Fruit fly (Drosophila melanogaster) S2 (cell line): Measurements from ENCODE around the gene CG18585.
"Not testable (repeated sequence)": the region's sequence is repeated elsewhere in the genome, so short reads cannot be mapped to it uniquely, and the experiment has no call there.

Source experiments
- CG8478 ChIP-seq: fragments of >200 bp; optimal IDR thresholded peaks from 2 replicates; lab custom pipeline; 2018
- CTCF ChIP-seq, 2 experiments: fragments of >200 bp; optimal IDR thresholded peaks; 2 replicates each; lab custom pipeline; 2018

The CG18585 gene

DNA sequence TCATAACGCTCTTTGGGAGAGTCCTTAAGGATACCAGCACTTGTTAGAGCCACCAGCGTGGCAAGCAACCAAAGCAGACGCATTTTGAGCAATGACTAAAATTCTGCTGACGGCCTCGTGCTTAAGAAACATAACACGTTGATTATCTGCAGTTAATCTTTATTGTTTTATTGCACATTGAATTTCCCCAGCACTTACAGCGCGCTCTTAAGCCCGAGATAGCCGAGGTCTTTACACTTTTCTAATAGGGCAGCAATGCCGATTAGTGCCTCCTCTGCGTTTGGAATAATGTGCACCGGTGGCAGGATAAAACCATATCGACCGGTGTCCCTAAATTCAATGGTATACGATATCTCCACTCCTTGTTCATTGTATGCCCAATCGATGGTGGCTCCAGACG, at the start of gene CG18585:
TSS of gene CG18585 (minus strand) at position 101 of the 400 bp plus-strand sequence.
- TF ChIP-seq CTCF (optimal IDR thresholded peaks at IDR 0.05; lab: Kevin White, UChicago): no peak
- no peak for TF ChIP-seq CG8478 (lab: Kevin White, UChicago)

DNA sequence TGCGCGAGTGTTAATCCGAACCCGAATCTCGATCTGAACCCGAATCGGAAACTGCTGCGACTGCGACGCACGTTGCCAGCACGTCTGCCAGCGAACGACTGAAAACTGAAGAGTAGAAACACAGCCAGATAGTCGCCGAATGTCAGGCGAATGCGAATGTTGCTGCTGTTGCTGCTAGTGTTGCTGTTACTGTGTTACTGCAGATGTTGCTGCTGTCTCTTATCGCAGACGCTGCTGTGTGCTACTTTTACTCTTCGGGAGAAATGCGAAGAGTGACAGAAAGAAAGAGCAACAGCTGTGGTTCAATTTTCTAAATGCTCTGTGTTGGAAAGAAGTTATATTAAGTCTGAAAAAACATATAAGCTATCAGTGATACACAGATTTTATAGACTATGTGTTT, 47.8 kb upstream of the CG18585 start, which contains the start of gene CG31904:
TSS of gene CG31904 (minus strand) at position 101 of the 400 bp plus-strand sequence.
- not testable (repeated sequence) for TF ChIP-seq CG8478 (lab: Kevin White, UChicago); CTCF (optimal IDR thresholded peaks at IDR 0.05; lab: Kevin White, UChicago)

DNA sequence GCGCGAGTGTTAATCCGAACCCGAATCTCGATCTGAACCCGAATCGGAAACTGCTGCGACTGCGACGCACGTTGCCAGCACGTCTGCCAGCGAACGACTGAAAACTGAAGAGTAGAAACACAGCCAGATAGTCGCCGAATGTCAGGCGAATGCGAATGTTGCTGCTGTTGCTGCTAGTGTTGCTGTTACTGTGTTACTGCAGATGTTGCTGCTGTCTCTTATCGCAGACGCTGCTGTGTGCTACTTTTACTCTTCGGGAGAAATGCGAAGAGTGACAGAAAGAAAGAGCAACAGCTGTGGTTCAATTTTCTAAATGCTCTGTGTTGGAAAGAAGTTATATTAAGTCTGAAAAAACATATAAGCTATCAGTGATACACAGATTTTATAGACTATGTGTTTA, 41.7 kb upstream of the CG18585 start, which contains the start of gene CG13796:
TSS of gene CG13796 (minus strand) at position 101 of the 400 bp plus-strand sequence.
- TF ChIP-seq CTCF (optimal IDR thresholded peaks at IDR 0.05; lab: Kevin White, UChicago); CG8478 (lab: Kevin White, UChicago): not testable (repeated sequence)

DNA sequence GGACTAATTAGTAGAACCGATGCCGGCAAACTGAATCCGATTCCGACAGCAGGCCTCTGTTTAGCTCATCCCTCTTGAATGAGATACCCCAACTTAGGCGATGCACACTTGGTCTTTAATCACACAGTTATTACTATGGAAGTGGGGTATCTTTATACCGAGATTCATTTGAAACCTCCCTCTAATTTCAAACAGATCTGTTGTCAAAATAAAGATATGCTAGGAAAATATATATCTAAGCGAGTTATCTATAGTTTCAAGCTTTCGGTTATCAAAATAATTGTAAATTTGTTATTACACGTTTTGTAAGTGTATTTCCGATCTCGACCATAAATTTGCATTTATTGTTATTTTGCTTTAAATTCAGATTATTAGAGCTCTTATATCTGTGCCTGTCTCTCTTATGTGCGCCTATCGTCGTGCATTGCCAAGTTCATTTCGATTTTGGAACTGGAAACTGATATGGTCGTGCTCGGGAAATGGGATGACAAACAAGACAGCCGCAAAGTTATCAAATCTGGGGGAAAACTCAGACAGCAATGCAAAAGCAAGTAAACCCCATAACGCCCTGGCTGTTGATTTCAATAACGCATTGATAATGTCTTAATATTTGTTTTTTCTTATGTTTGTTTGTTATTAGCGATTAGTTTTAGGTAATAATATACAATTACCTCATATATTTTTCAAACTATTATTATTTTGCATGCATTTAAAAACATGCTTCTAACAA, 35.6 kb upstream of the CG18585 start, which contains the start of gene CG13795:
TSS of gene CG13795 (minus strand) at position 31 of the 730 bp plus-strand sequence.
- TF ChIP-seq CTCF (optimal IDR thresholded peaks at IDR 0.05; lab: Kevin White, UChicago) (no peak), CG8478 (lab: Kevin White, UChicago) (no peak)

DNA sequence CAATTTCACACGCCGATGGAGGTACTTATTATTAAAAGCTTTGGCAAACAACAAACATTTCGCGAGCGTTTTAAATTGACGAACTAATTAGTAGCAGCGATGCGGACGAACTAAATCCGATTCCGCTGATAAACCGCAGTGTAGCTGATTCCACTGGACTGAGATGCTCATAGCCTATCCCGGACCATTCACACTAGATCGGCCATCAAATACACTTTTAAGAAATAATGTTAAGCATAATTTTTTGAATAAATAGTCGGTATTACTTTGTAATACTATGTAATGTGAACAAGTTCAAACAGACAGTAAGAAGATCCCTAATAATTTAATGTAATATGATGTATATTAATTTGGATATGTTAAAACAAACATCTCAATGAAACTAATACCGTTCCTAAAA, 31.9 kb upstream of the CG18585 start, which contains the start of gene CG13794:
TSS of gene CG13794 (minus strand) at position 101 of the 400 bp plus-strand sequence.
- TF ChIP-seq CTCF (optimal IDR thresholded peaks at IDR 0.05; lab: Kevin White, UChicago): no peak
- TF ChIP-seq CG8478 (lab: Kevin White, UChicago): no peak

DNA sequence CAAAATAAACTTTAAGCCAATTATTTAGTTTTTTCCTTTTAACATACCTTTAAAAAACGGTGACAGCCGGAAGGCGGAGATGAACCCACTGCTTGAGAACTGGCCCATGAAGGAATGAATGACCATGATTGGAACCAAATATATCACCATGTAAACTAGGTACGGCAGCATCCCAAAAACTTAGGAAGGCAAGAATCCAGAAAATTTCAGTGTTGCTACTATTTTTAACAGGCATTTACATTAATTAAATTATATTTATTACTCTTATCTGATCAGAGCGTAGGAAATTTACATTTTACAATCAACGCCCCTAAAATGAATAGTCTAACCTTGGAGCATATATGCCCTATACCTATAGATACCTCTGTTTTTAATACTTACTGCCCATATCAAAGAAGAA, 31.2 kb upstream of the CG18585 start:
- TF ChIP-seq CG8478 (lab: Kevin White, UChicago): no peak
- TF ChIP-seq CTCF (optimal IDR thresholded peaks at IDR 0.05; lab: Kevin White, UChicago): no peak

DNA sequence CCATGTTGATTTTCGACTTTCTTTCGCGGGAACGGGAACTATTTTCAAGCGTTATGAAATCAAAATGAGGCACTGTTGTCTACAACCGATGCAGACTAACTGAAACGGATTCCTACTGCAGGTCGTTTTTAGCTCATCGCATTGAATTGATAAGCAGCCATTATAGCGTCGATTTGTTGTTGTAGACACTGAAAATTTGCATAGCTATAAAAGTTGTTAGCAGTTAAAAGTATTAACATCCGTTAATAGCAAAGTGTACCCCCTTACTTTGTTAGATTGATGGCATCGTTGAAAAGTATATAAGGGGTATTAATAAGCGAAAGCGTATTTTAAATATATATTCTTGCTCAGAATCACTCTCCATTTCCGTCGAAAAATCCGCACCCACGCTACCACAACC, 28.5 kb upstream of the CG18585 start, which contains the start of gene CG13793:
TSS of gene CG13793 (minus strand) at position 101 of the 400 bp plus-strand sequence.
- TF ChIP-seq CTCF (optimal IDR thresholded peaks at IDR 0.05; lab: Kevin White, UChicago) (no peak), CG8478 (lab: Kevin White, UChicago) (no peak)

DNA sequence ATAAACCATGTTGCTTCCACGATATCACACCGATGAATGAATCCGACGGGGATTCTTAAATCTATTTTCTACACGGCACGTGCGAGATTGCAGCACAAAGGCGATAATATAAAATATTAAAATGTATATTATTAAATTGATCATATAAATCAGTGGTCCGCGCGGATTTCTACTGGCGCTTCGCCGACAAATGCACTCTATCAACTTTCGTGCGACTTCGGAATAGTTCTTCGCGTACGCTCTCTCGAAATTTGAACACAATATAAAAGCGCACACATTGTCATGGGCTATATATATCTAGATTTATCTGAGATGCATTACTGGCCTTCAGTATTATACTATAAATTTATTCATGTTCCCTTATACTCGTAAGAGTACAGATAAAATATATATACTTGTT, 25.7 kb upstream of the CG18585 start, which contains the start of gene CG33296:
TSS of gene CG33296 (minus strand) at position 101 of the 400 bp plus-strand sequence.
- no peak for TF ChIP-seq CTCF (optimal IDR thresholded peaks at IDR 0.05; lab: Kevin White, UChicago)
- no peak for TF ChIP-seq CG8478 (lab: Kevin White, UChicago)

DNA sequence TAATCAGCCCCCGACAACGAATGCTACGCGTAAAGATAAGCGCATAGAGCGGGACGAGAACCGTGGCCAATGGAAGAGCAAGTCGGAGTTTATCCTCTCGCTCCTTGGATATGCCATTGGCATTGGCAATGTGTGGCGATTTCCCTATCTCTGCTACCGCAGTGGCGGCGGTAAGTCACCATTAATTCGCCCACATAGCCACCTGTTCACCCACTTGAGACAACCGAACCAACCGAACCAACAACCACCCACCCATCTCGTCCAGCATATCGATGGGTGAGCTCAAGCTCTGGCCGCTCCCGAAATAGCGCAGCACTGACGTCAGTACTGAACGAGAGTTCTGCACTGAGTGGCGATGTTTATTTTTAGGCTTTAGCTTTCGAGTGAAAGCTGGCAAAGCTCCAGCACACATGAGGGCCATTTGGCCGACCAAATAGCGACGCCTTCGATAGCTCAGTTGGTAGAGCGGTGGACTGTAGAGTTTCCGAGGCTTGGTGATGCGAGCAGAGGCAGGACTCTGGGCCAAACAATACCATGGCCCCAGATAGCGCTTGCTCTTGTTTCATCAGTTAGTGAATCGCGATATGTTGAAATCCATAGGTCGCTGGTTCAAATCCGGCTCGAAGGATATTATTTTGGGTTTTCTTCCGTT, 20.3 kb upstream of the CG18585 start:
- TF ChIP-seq CTCF (optimal IDR thresholded peaks at IDR 0.05; lab: Kevin White, UChicago): no peak
- no peak for TF ChIP-seq CG8478 (lab: Kevin White, UChicago)

DNA sequence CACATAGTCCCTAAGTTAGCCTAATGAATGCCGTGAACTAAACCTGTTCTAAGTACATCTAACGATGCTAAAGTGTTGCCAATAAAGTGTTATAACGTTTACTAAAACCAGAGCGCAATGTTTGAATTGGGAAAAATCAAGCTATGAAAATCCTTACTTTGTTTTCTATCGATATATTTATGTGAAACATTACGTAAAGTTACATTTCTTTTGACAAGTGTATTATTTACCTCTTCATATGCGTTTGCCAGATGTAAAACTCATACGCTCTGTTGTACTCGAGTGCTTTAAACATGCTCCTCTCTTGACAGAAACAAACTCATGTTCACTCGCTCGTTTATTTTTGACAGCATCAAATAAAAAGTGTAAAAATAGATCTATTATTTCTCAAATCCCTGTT, 19.7 kb upstream of the CG18585 start, which contains the start of gene Ntl:
TSS of gene Ntl (plus strand) at position 301 of the 400 bp plus-strand sequence.
- TF ChIP-seq CTCF (optimal IDR thresholded peaks at IDR 0.05; lab: Kevin White, UChicago) (no peak), CG8478 (lab: Kevin White, UChicago) (no peak)

DNA sequence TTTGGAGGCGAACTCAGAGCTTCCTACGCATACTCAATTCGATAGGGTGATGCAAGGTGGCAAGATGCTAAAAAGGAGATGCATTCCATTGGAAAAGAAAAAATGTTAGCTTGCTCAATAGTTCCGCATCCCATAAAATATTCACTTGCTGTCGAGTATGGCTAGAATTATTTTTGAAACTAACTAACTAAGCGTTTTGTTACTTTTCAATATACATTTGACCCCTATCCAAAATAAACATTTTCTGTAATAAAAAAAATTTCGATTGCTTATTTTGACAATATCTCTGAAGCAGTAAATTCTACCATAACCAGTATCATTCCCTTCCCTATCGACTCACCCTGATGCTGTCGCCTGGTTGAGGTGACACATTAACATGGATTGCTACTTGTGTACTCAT, 12.7 kb upstream of the CG18585 start:
- TF ChIP-seq CG8478 (lab: Kevin White, UChicago) (no peak), CTCF (optimal IDR thresholded peaks at IDR 0.05; lab: Kevin White, UChicago) (no peak)

DNA sequence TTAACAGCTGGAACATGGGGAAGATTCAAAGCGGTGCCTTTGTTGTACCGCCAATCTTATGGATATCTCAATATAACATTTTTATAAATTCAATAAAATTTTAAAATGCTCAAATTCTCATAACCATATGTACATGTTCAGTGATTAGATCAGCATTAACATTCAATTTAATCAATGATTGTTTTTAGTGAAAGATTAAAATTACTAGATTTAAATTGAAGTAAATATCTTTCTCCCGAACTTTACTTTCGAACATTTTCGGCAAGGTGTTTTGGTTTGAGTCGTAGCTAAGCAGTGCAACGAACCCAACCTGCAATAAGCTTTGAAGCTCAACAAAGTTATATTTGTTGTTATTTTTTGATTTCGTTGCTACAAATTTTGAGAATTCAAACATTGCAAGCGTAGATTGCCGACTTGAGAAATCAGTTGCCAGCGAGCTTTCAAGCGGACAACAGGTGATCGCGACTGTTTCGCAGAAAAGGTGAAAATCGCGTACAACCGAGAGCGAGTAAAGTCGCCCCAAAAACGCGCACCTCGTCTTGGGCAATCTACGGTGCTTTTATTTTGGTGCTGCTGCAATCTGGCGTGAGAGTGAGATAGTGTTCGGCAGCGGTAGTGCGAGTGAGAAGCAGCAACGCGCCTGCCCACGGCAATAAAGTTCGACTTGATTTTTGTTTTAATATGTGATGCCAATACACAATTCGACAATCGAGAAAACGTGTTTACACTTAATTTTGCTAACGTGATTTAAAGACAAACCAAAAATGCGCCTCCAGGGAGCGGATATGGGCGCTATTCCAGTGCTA, 11.7 kb upstream of the CG18585 start, which contains the start of gene Tep3:
TSS of gene Tep3 (plus strand) at position 423 of the 806 bp plus-strand sequence.
- TF ChIP-seq CG8478 (lab: Kevin White, UChicago): no peak
- TF ChIP-seq CTCF (optimal IDR thresholded peaks at IDR 0.05; lab: Kevin White, UChicago): no peak

DNA sequence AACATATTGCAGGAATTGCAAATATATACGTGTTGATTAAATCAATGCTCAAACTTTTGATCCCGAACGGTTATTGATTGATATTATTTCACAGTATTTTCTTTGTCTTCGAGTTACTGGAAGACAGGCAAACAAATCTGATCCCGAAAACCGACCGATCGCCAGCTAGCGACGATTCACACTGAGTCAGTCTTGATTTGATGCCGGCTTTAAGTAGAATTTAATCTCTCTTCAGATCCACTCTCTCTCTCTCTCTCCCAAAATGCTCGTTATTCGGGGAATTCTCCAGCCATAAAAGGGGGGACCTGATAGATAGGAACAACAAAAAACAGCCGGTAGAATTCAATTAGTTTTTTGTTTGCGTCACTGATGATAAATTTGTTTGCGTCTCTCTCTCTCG, 10.6 kb upstream of the CG18585 start, which contains the start of gene Tep2:
TSS of gene Tep2 (minus strand) at position 185 of the 400 bp plus-strand sequence.
- TF ChIP-seq CTCF (optimal IDR thresholded peaks at IDR 0.05; lab: Kevin White, UChicago) (no peak), CG8478 (lab: Kevin White, UChicago) (no peak)

DNA sequence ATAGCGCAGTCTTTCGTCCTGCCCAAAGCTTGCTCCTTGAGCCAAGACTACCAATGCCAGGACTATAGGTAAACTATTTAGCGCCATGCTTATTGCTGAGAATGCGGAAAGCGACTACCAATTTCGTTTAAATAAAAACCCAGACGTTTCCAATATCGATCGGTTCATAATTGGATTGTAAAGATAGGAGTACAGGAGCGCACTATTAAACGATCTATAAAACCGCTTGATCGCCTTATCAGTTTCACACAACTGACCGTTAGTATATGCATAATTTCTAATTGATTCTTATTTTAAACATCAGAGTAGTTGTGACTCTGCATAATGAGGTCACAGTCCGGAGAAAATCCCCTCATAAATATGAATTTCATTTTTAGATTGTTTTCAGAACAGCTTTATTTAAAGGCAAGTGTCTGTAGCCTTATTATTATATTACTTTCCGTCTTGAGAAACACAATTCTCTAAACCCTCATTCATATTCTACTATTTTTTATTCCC, 1.8 kb upstream of the CG18585 start, which contains the start of the genes CG7025 and CG43235:
TSS of gene CG7025 (minus strand) at position 101 of the 498 bp plus-strand sequence.
TSS of gene CG43235 (plus strand) at position 448 of the 498 bp plus-strand sequence.
- TF ChIP-seq CG8478 (lab: Kevin White, UChicago) (no peak), CTCF (optimal IDR thresholded peaks at IDR 0.05; lab: Kevin White, UChicago) (no peak)
